Worm (Caenorhabditis elegans) whole organism, L2 larva: ENCODE results near the gene lip-1.

Experiments
- R02D3.7 ChIP-seq: fragments of 150-350 bp; optimal IDR thresholded peaks from 2 replicates; lab custom pipeline; 2014; ENCODE audit warnings: missing biosample characterization, missing genetic modification characterization
- ceh-82 ChIP-seq: fragments of 150-350 bp; optimal IDR thresholded peaks from 2 replicates; lab custom pipeline; 2014; ENCODE audit warnings: missing biosample characterization, missing genetic modification characterization
- dmd-4 ChIP-seq: sonication (generic microtip); optimal IDR thresholded peaks from 2 replicates; lab custom pipeline; 2017; ENCODE audit warnings: missing biosample characterization, missing genetic modification characterization
- lin-39 ChIP-seq: fragments of 150-350 bp; optimal IDR thresholded peaks from 2 replicates; lab custom pipeline; 2014; ENCODE audit warnings: missing biosample characterization, missing genetic modification reagents, missing genetic modification characterization
- lsy-2 ChIP-seq, 2 experiments: fragments of 150-350 bp in 1 of 2; sonication (generic microtip) in 1 of 2; optimal IDR thresholded peaks; 2 replicates each; lab custom pipeline; 2014 to 2017; ENCODE audit warnings: missing biosample characterization in 2 of 2, missing genetic modification characterization in 2 of 2
- nhr-6 ChIP-seq: fragments of 150-350 bp; optimal IDR thresholded peaks from 2 replicates; lab custom pipeline; 2014; ENCODE audit warnings: missing biosample characterization, missing genetic modification characterization
- skn-1 ChIP-seq: sonication (generic microtip); optimal IDR thresholded peaks from 2 replicates; lab custom pipeline; 2017; ENCODE audit warnings: missing biosample characterization, missing genetic modification characterization

- TF ChIP-seq dmd-4 (no peak), R02D3.7 (tag; lab: Kevin White, UChicago) (no peak), ceh-82 (tag; lab: Kevin White, UChicago) (no peak), lin-39 (tag; lab: Kevin White, UChicago) (no peak), skn-1 (no peak), lsy-2 (tag; optimal IDR thresholded peaks at IDR 0.05; lab: Kevin White, UChicago) (no peak), nhr-6 (tag; lab: Kevin White, UChicago) (no peak)
Measured at ce11 chrIV:6821709-6822108, 21.0 kb upstream of the lip-1 start.
